Fruit fly (Drosophila melanogaster): ENCODE measurements around the gene CG10098.

The CG10098 gene

DNA sequence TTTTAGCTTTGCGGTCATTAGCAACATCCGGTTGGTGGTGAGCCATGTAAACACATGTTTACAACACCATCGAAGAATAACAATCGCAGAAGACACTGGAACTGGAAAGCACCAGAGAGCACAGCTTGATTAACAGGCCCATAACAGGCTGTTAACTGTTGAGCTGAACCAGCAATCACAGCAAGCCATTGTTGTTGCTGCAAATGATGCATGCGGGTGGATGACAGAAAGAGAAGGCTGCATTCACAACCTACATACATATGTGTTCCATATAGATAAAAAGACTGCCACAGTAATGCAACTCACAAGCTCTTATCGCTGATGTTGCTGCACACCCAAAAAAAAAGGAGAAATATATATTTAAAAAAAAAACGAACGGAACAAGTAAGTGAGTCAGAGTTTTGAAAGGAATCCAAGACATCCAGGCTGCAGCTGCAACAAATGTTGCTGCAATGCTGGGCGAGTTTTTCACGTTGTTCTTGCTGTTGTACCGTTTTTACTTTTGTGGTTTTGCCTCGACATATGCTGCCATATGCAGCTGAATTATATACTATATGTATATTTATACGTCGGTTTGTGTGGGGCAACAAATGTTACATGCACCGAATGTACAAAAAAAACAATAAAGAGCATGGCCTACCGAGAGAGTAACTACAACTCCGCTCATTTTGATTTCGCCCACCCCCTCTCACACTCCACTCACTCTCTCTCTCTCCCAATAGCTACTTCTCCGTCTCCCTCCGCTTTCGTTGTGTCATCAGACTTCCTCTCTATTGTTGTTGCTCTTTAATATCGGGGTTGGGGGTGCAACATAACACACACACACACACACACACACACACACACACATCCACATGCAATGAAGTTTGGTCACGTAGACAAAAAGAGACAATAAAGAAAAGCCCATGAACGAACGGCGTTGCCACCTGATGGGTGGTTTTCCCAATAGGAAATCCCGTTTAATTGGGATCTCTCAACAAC, 21.2 kb upstream of the CG10098 start (continued):
- TF ChIP-seq Lim3 (GFP tag; IDR thresholded peaks at IDR 0.05) = no peak
- TF ChIP-seq HLHmδ (GFP tag; optimal IDR thresholded peaks at IDR 0.05) = peak; percentile 50
- TF ChIP-seq Ravus (GFP tag; IDR thresholded peaks at IDR 0.05) = no peak
- TF ChIP-seq CG14014 (GFP tag; IDR thresholded peaks at IDR 0.05) = no peak
- TF ChIP-seq dm (GFP tag; optimal IDR thresholded peaks at IDR 0.05) = no peak
- TF ChIP-seq Rx (GFP tag; IDR thresholded peaks at IDR 0.05) = no peak
- TF ChIP-seq sima (GFP tag; optimal IDR thresholded peaks at IDR 0.05) = no peak
- no peak for TF ChIP-seq CG7839 (tag; optimal IDR thresholded peaks at IDR 0.05)
- TF ChIP-seq CG11695 (GFP tag; IDR thresholded peaks at IDR 0.05) = no peak
- no peak for TF ChIP-seq gsb-n (tag; optimal IDR thresholded peaks at IDR 0.05)
- no peak for TF ChIP-seq Ada2b (GFP tag; IDR thresholded peaks at IDR 0.05)
- no peak for TF ChIP-seq tna (GFP tag; IDR thresholded peaks at IDR 0.05; ENCODE audit: partially characterized antibody)
- peak; percentile 28 for TF ChIP-seq CG15479 (GFP tag; optimal IDR thresholded peaks at IDR 0.05)
- TF ChIP-seq CG4328 (GFP tag; optimal IDR thresholded peaks at IDR 0.05) = no peak
- no peak for TF ChIP-seq CG2678 (tag; optimal IDR thresholded peaks at IDR 0.05)
- no peak for TF ChIP-seq repo (GFP tag; optimal IDR thresholded peaks at IDR 0.05)
- TF ChIP-seq Sin3A (optimal IDR thresholded peaks at IDR 0.05) = no peak
- TF ChIP-seq CG2116 (GFP tag; optimal IDR thresholded peaks at IDR 0.05) = peak; percentile 11
- TF ChIP-seq CG7271 (tag; optimal IDR thresholded peaks at IDR 0.05) = no peak
- TF ChIP-seq jumu (GFP tag; optimal IDR thresholded peaks at IDR 0.05) = no peak
- no peak for TF ChIP-seq bab2 (GFP tag; optimal IDR thresholded peaks at IDR 0.05)
- TF ChIP-seq Hsf (GFP tag; optimal IDR thresholded peaks at IDR 0.05) = no peak
- TF ChIP-seq nerfin-2 (GFP tag; IDR thresholded peaks at IDR 0.05; ENCODE audit: partially characterized antibody) = no peak
- TF ChIP-seq salm (tag; optimal IDR thresholded peaks at IDR 0.05) = no peak
- TF ChIP-seq CG16779 (GFP tag; IDR thresholded peaks at IDR 0.05) = no peak
- TF ChIP-seq CG12071 (GFP tag; optimal IDR thresholded peaks at IDR 0.05) = no peak
- no peak for TF ChIP-seq CG11723 (GFP tag; optimal IDR thresholded peaks at IDR 0.05)
- no peak for TF ChIP-seq CG34224 (GFP tag; IDR thresholded peaks at IDR 0.05; ENCODE audit: partially characterized antibody)
- no peak for TF ChIP-seq Sox102F (GFP tag; optimal IDR thresholded peaks at IDR 0.05)
- TF ChIP-seq Med (GFP tag) = peak; percentile 78
- no peak for TF ChIP-seq sug (tag; optimal IDR thresholded peaks at IDR 0.05)
- TF ChIP-seq cas (GFP tag; IDR thresholded peaks at IDR 0.05) = no peak
- TF ChIP-seq ab (GFP tag; optimal IDR thresholded peaks at IDR 0.05) = no peak
- TF ChIP-seq ttk (GFP tag; IDR thresholded peaks at IDR 0.05) = peak; percentile 53; the same call in 1 of the 2 replicates
- no peak for TF ChIP-seq Ets65A (GFP tag)
- no peak for TF ChIP-seq her (GFP tag; optimal IDR thresholded peaks at IDR 0.05)
- TF ChIP-seq CG10543 (GFP tag; optimal IDR thresholded peaks at IDR 0.05) = no peak
- TF ChIP-seq Jarid2 (GFP tag; optimal IDR thresholded peaks at IDR 0.05) = no peak
- TF ChIP-seq BtbVII (GFP tag; optimal IDR thresholded peaks at IDR 0.05) = no peak
- no peak for TF ChIP-seq Nf-YC (tag; optimal IDR thresholded peaks at IDR 0.05)
- peak; percentile 41; the same call in 2 of the 4 replicates for TF ChIP-seq Dll (GFP tag; IDR thresholded peaks at IDR 0.05; ENCODE audit: partially characterized antibody)
- no peak for TF ChIP-seq maf-S (GFP tag; optimal IDR thresholded peaks at IDR 0.05)
- TF ChIP-seq fru (optimal IDR thresholded peaks at IDR 0.05) = no peak
- TF ChIP-seq Neu2 (GFP tag; optimal IDR thresholded peaks at IDR 0.05; ENCODE audit: borderline replicate concordance) = no peak
- no peak; the same call in 1 of the 2 replicates for TF ChIP-seq stc (GFP tag; IDR thresholded peaks at IDR 0.05)
- TF ChIP-seq Atf3 (GFP tag; optimal IDR thresholded peaks at IDR 0.05) = no peak
- no peak for TF ChIP-seq crp (GFP tag; optimal IDR thresholded peaks at IDR 0.05)
- no peak for TF ChIP-seq hkb (optimal IDR thresholded peaks at IDR 0.05)
- peak; percentile 23; the same call in 1 of the 2 replicates for TF ChIP-seq hkb (GFP tag; IDR thresholded peaks at IDR 0.05)
- no peak for TF ChIP-seq odd (GFP tag; optimal IDR thresholded peaks at IDR 0.05)
